Comparison of ENCODE assay signal across 1 fruit fly cellular context in genomic region chr3R:5264251-5265098, dm6.
TF ChIP-seq lines count a peak whose summit lies in the region.

No protein-coding gene starts in this region.

TF ChIP-seq in whole organism, embryonic, 481 proteins besides CTCF, POLR2A, EP300 and RAD21 (continued from another document and continues in another):
- no peak for TF ChIP-seq CG7786 (GFP tag; optimal IDR thresholded peaks at IDR 0.05; lab: Kevin White, UChicago)
- no peak for TF ChIP-seq hth (optimal IDR thresholded peaks at IDR 0.05; lab: Kevin White, UChicago)
- TF ChIP-seq CG9797 (GFP tag; optimal IDR thresholded peaks at IDR 0.05; lab: Kevin White, UChicago), result no peak
- no peak for TF ChIP-seq CG18011 (GFP tag; optimal IDR thresholded peaks at IDR 0.05; lab: Kevin White, UChicago)
- no peak for TF ChIP-seq Hey (tag; optimal IDR thresholded peaks at IDR 0.05; lab: Kevin White, UChicago)
- TF ChIP-seq dimm (GFP tag; IDR thresholded peaks at IDR 0.05; lab: Robert Waterston, UW), result no peak
- TF ChIP-seq BtbVII (GFP tag; optimal IDR thresholded peaks at IDR 0.05; lab: Kevin White, UChicago), result peak; percentile 59
- no peak for TF ChIP-seq CG1647 (GFP tag; optimal IDR thresholded peaks at IDR 0.05; lab: Kevin White, UChicago)
- no peak for TF ChIP-seq CG4282 (GFP tag; optimal IDR thresholded peaks at IDR 0.05; lab: Kevin White, UChicago)
- no peak for TF ChIP-seq z (GFP tag; IDR thresholded peaks at IDR 0.05; lab: Robert Waterston, UW)
- TF ChIP-seq phol (tag; optimal IDR thresholded peaks at IDR 0.05; lab: Kevin White, UChicago), result peak; percentile 26
- peak; percentile 61; the same call in 1 of the 2 replicates for TF ChIP-seq bbx (GFP tag; IDR thresholded peaks at IDR 0.05; lab: Robert Waterston, UW; ENCODE audit: partially characterized antibody)
- TF ChIP-seq CG17912 (GFP tag; optimal IDR thresholded peaks at IDR 0.05; lab: Kevin White, UChicago), result no peak
- peak; percentile 63 for TF ChIP-seq CG11504 (tag; optimal IDR thresholded peaks at IDR 0.05; lab: Kevin White, UChicago)
- TF ChIP-seq lab (GFP tag; optimal IDR thresholded peaks at IDR 0.05; lab: Kevin White, UChicago), result peak; percentile 60
- TF ChIP-seq da (GFP tag; optimal IDR thresholded peaks at IDR 0.05; lab: Kevin White, UChicago), result no peak
- peak; percentile 72; the same call in 2 of the 3 replicates for TF ChIP-seq CG17361 (GFP tag; IDR thresholded peaks at IDR 0.05; lab: Robert Waterston, UW)
- TF ChIP-seq HmgZ (tag; optimal IDR thresholded peaks at IDR 0.05; lab: Kevin White, UChicago), result peak; percentile 44
- TF ChIP-seq salm (tag; optimal IDR thresholded peaks at IDR 0.05; lab: Kevin White, UChicago), result no peak
- TF ChIP-seq sug (tag; optimal IDR thresholded peaks at IDR 0.05; lab: Kevin White, UChicago), result peak; percentile 79
- no peak for TF ChIP-seq CG31388 (GFP tag; optimal IDR thresholded peaks at IDR 0.05; lab: Kevin White, UChicago)
- TF ChIP-seq sens-2 (GFP tag; IDR thresholded peaks at IDR 0.05; lab: Robert Waterston, UW), result no peak
- TF ChIP-seq zf30C (GFP tag; optimal IDR thresholded peaks at IDR 0.05; lab: Kevin White, UChicago), result no peak
- TF ChIP-seq CG10267 (tag; optimal IDR thresholded peaks at IDR 0.05; lab: Kevin White, UChicago), result peak; percentile 32
- no peak for TF ChIP-seq al (GFP tag; IDR thresholded peaks at IDR 0.05; lab: Robert Waterston, UW)
- 0 out of 3 replicates have a peak, but pooled peaks have one; percentile 32 for TF ChIP-seq CG34224 (GFP tag; IDR thresholded peaks at IDR 0.05; lab: Robert Waterston, UW; ENCODE audit: partially characterized antibody)
- no peak for TF ChIP-seq CG4707 (GFP tag; optimal IDR thresholded peaks at IDR 0.05; lab: Kevin White, UChicago)
- no peak for TF ChIP-seq CG8359 (GFP tag; optimal IDR thresholded peaks at IDR 0.05; lab: Kevin White, UChicago; ENCODE audit: borderline replicate concordance)
- TF ChIP-seq gt (GFP tag; IDR thresholded peaks at IDR 0.05; lab: Robert Waterston, UW), result no peak
- TF ChIP-seq CG16779 (GFP tag; IDR thresholded peaks at IDR 0.05; lab: Robert Waterston, UW), result no peak
- no peak for TF ChIP-seq HmgD (GFP tag; optimal IDR thresholded peaks at IDR 0.05; lab: Kevin White, UChicago)
- peak in 1 of 2 experiments; percentile 48 for TF ChIP-seq Hr51 (GFP tag; optimal IDR thresholded peaks at IDR 0.05; lab: Kevin White, UChicago)
- TF ChIP-seq CG3726 (GFP tag; IDR thresholded peaks at IDR 0.05; lab: Robert Waterston, UW), result no peak
- TF ChIP-seq ato (GFP tag; IDR thresholded peaks at IDR 0.05; lab: Robert Waterston, UW; ENCODE audit: partially characterized antibody), result no peak
- no peak for TF ChIP-seq CG8478 (optimal IDR thresholded peaks at IDR 0.05; lab: Kevin White, UChicago)
- peak; percentile 48 for TF ChIP-seq D (optimal IDR thresholded peaks at IDR 0.05; lab: Kevin White, UChicago)
- TF ChIP-seq D (GFP tag; optimal IDR thresholded peaks at IDR 0.05; lab: Kevin White, UChicago), result no peak
- TF ChIP-seq CG14050 (GFP tag; IDR thresholded peaks at IDR 0.05; lab: Robert Waterston, UW), result no peak
- TF ChIP-seq Sry-δ (GFP tag; optimal IDR thresholded peaks at IDR 0.05; lab: Kevin White, UChicago), result peak; percentile 16
- peak; percentile 41; the same call in 1 of the 2 replicates for TF ChIP-seq Bgb (GFP tag; IDR thresholded peaks at IDR 0.05; lab: Robert Waterston, UW; ENCODE audit: partially characterized antibody)
- peak; percentile 45 for TF ChIP-seq CG12659 (GFP tag; optimal IDR thresholded peaks at IDR 0.05; lab: Kevin White, UChicago)
- TF ChIP-seq unc-4 (GFP tag; IDR thresholded peaks at IDR 0.05; lab: Robert Waterston, UW; ENCODE audit: partially characterized antibody), result no peak; the same call in none of the 2 replicates
- TF ChIP-seq hkb (optimal IDR thresholded peaks at IDR 0.05; lab: Kevin White, UChicago), result peak; percentile 50
- 0 out of 2 replicates have a peak, but pooled peaks have one; percentile 11 for TF ChIP-seq hkb (GFP tag; IDR thresholded peaks at IDR 0.05; lab: Robert Waterston, UW)
- TF ChIP-seq CG10543 (GFP tag; optimal IDR thresholded peaks at IDR 0.05; lab: Kevin White, UChicago), result peak; percentile 82
- no peak for TF ChIP-seq CG11456 (GFP tag; IDR thresholded peaks at IDR 0.05; lab: Robert Waterston, UW)
- TF ChIP-seq CG6254 (GFP tag; optimal IDR thresholded peaks at IDR 0.05; lab: Kevin White, UChicago), result no peak
- TF ChIP-seq tap (tag; optimal IDR thresholded peaks at IDR 0.05; lab: Kevin White, UChicago), result peak; percentile 40
- TF ChIP-seq pros (GFP tag; optimal IDR thresholded peaks at IDR 0.05; lab: Kevin White, UChicago), result no peak
- no peak for TF ChIP-seq trem (tag; optimal IDR thresholded peaks at IDR 0.05; lab: Kevin White, UChicago)
- TF ChIP-seq caup (GFP tag; optimal IDR thresholded peaks at IDR 0.05; lab: Kevin White, UChicago; ENCODE audit: severe bottlenecking), result no peak
- peak; percentile 34 for TF ChIP-seq CG4328 (GFP tag; optimal IDR thresholded peaks at IDR 0.05; lab: Kevin White, UChicago)
- peak; percentile 28 for TF ChIP-seq CG12769 (tag; optimal IDR thresholded peaks at IDR 0.05; lab: Kevin White, UChicago)
- no peak for TF ChIP-seq fd102C (GFP tag; optimal IDR thresholded peaks at IDR 0.05; lab: Kevin White, UChicago)
- TF ChIP-seq Sry-β (GFP tag; optimal IDR thresholded peaks at IDR 0.05; lab: Kevin White, UChicago), result peak; percentile 99
- no peak for TF ChIP-seq nerfin-2 (GFP tag; IDR thresholded peaks at IDR 0.05; lab: Robert Waterston, UW; ENCODE audit: partially characterized antibody)
- no peak for TF ChIP-seq CG3065 (GFP tag; optimal IDR thresholded peaks at IDR 0.05; lab: Kevin White, UChicago)
- TF ChIP-seq CG16863 (GFP tag; optimal IDR thresholded peaks at IDR 0.05; lab: Kevin White, UChicago), result peak; percentile 44
- no peak; the same call in 1 of the 2 replicates for TF ChIP-seq Drgx (GFP tag; IDR thresholded peaks at IDR 0.05; lab: Robert Waterston, UW)
- TF ChIP-seq CG9727 (GFP tag; optimal IDR thresholded peaks at IDR 0.05; lab: Kevin White, UChicago), result peak; percentile 46
- TF ChIP-seq sd (tag; optimal IDR thresholded peaks at IDR 0.05; lab: Kevin White, UChicago), result no peak
- no peak for TF ChIP-seq Dip3 (GFP tag; optimal IDR thresholded peaks at IDR 0.05; lab: Kevin White, UChicago)
- no peak for TF ChIP-seq CG4820 (GFP tag; optimal IDR thresholded peaks at IDR 0.05; lab: Kevin White, UChicago)
- TF ChIP-seq Fer1 (GFP tag; optimal IDR thresholded peaks at IDR 0.05; lab: Kevin White, UChicago), result peak; percentile 58
- TF ChIP-seq unpg (GFP tag; optimal IDR thresholded peaks at IDR 0.05; lab: Kevin White, UChicago), result peak; percentile 26
- peak; percentile 61 for TF ChIP-seq CG2120 (GFP tag; optimal IDR thresholded peaks at IDR 0.05; lab: Kevin White, UChicago)
- no peak for TF ChIP-seq hb (GFP tag; IDR thresholded peaks at IDR 0.05; lab: Robert Waterston, UW; ENCODE audit: partially characterized antibody)
- no peak for TF ChIP-seq CG11695 (GFP tag; IDR thresholded peaks at IDR 0.05; lab: Robert Waterston, UW)
- no peak for TF ChIP-seq fru (optimal IDR thresholded peaks at IDR 0.05; lab: Kevin White, UChicago)
- TF ChIP-seq Hmr (GFP tag; optimal IDR thresholded peaks at IDR 0.05; lab: Kevin White, UChicago), result peak; percentile 54
- peak; percentile 48 for TF ChIP-seq NfI (GFP tag; optimal IDR thresholded peaks at IDR 0.05; lab: Kevin White, UChicago)
- TF ChIP-seq CG7745 (tag; optimal IDR thresholded peaks at IDR 0.05; lab: Kevin White, UChicago), result no peak
- TF ChIP-seq chm (GFP tag; IDR thresholded peaks at IDR 0.05; lab: Robert Waterston, UW), result no peak
- no peak for TF ChIP-seq Ptx1 (GFP tag; IDR thresholded peaks at IDR 0.05; lab: Robert Waterston, UW)
- TF ChIP-seq H15 (GFP tag; IDR thresholded peaks at IDR 0.05; lab: Robert Waterston, UW), result no peak
- TF ChIP-seq Tbp (GFP tag; optimal IDR thresholded peaks at IDR 0.05; lab: Kevin White, UChicago), result no peak
- TF ChIP-seq Aef1 (GFP tag; IDR thresholded peaks at IDR 0.05; lab: Robert Waterston, UW), result no peak
- no peak for TF ChIP-seq Gsc (GFP tag; IDR thresholded peaks at IDR 0.05; lab: Robert Waterston, UW)
- TF ChIP-seq CG15269 (tag; optimal IDR thresholded peaks at IDR 0.05; lab: Kevin White, UChicago), result peak; percentile 51
- peak; percentile 29 for TF ChIP-seq HHEX (GFP tag; optimal IDR thresholded peaks at IDR 0.05; lab: Kevin White, UChicago)
- TF ChIP-seq inv (GFP tag; IDR thresholded peaks at IDR 0.05; lab: Robert Waterston, UW; ENCODE audit: partially characterized antibody), result no peak
- peak; percentile 23 for TF ChIP-seq CG10979 (tag; optimal IDR thresholded peaks at IDR 0.05; lab: Kevin White, UChicago)
- TF ChIP-seq knrl (GFP tag; IDR thresholded peaks at IDR 0.05; lab: Robert Waterston, UW; ENCODE audit: partially characterized antibody), result no peak
- no peak for TF ChIP-seq Six4 (GFP tag; optimal IDR thresholded peaks at IDR 0.05; lab: Kevin White, UChicago)
- no peak for TF ChIP-seq CG17612 (GFP tag; IDR thresholded peaks at IDR 0.05; lab: Robert Waterston, UW)
- no peak; the same call in 1 of the 2 replicates for TF ChIP-seq Adf1 (GFP tag; IDR thresholded peaks at IDR 0.05; lab: Robert Waterston, UW)
- no peak for TF ChIP-seq gsb (GFP tag; IDR thresholded peaks at IDR 0.05; lab: Robert Waterston, UW)
- TF ChIP-seq Trl (optimal IDR thresholded peaks at IDR 0.05; lab: Kevin White, UChicago), result peak; percentile 84 to 87
- peak; percentile 16 for TF ChIP-seq Trl (GFP tag; optimal IDR thresholded peaks at IDR 0.05; lab: Kevin White, UChicago)
- no peak for TF ChIP-seq psq (GFP tag; optimal IDR thresholded peaks at IDR 0.05; lab: Kevin White, UChicago)
- TF ChIP-seq Atf6 (GFP tag; IDR thresholded peaks at IDR 0.05; lab: Robert Waterston, UW), result 0 out of 2 replicates have a peak, but pooled peaks have one; percentile 32
- TF ChIP-seq ssp (GFP tag; IDR thresholded peaks at IDR 0.05; lab: Robert Waterston, UW), result no peak
- TF ChIP-seq CG17186 (GFP tag; optimal IDR thresholded peaks at IDR 0.05; lab: Kevin White, UChicago), result no peak
- no peak for TF ChIP-seq CkIIα-i1 (GFP tag; IDR thresholded peaks at IDR 0.05; lab: Robert Waterston, UW)
- no peak for TF ChIP-seq gsb-n (tag; optimal IDR thresholded peaks at IDR 0.05; lab: Kevin White, UChicago)
- no peak for TF ChIP-seq ken (GFP tag; IDR thresholded peaks at IDR 0.05; lab: Robert Waterston, UW)
- TF ChIP-seq abd-A (tag; optimal IDR thresholded peaks at IDR 0.05; lab: Kevin White, UChicago), result no peak
- no peak for TF ChIP-seq Dfd (GFP tag; optimal IDR thresholded peaks at IDR 0.05; lab: Kevin White, UChicago)
- TF ChIP-seq CG42726 (GFP tag; IDR thresholded peaks at IDR 0.05; lab: Robert Waterston, UW; ENCODE audit: partially characterized antibody), result 0 out of 2 replicates have a peak, but pooled peaks have one; percentile 29
- TF ChIP-seq CG10565 (GFP tag; optimal IDR thresholded peaks at IDR 0.05; lab: Kevin White, UChicago), result no peak
- no peak for TF ChIP-seq gce (GFP tag; IDR thresholded peaks at IDR 0.05; lab: Robert Waterston, UW)
- no peak for TF ChIP-seq Awh (GFP tag; IDR thresholded peaks at IDR 0.05; lab: Robert Waterston, UW)
- TF ChIP-seq CG9437 (GFP tag; optimal IDR thresholded peaks at IDR 0.05; lab: Kevin White, UChicago), result peak; percentile 65
- no peak for TF ChIP-seq CG4854 (GFP tag; optimal IDR thresholded peaks at IDR 0.05; lab: Kevin White, UChicago)
- TF ChIP-seq CG2199 (GFP tag; IDR thresholded peaks at IDR 0.05; lab: Robert Waterston, UW), result 0 out of 3 replicates have a peak, but pooled peaks have one; percentile 59
- peak; percentile 32 for TF ChIP-seq CG14710 (tag; optimal IDR thresholded peaks at IDR 0.05; lab: Kevin White, UChicago)
- TF ChIP-seq CG31365 (tag; optimal IDR thresholded peaks at IDR 0.05; lab: Kevin White, UChicago), result no peak
- peak; percentile 32 for TF ChIP-seq CG12104 (GFP tag; optimal IDR thresholded peaks at IDR 0.05; lab: Kevin White, UChicago)
- peak; percentile 20 for TF ChIP-seq cg (GFP tag; optimal IDR thresholded peaks at IDR 0.05; lab: Kevin White, UChicago)
- TF ChIP-seq CG17328 (GFP tag; IDR thresholded peaks at IDR 0.05; lab: Robert Waterston, UW), result no peak
- TF ChIP-seq shn (GFP tag; optimal IDR thresholded peaks at IDR 0.05; lab: Kevin White, UChicago), result peak; percentile 71
- TF ChIP-seq CG30020 (tag; optimal IDR thresholded peaks at IDR 0.05; lab: Kevin White, UChicago), result peak; percentile 3
- peak; percentile 7 for TF ChIP-seq CG1602 (GFP tag; optimal IDR thresholded peaks at IDR 0.05; lab: Kevin White, UChicago)
- TF ChIP-seq CG31224 (GFP tag; IDR thresholded peaks at IDR 0.05; lab: Robert Waterston, UW), result no peak
- TF ChIP-seq CG18764 (GFP tag; optimal IDR thresholded peaks at IDR 0.05; lab: Kevin White, UChicago), result peak; percentile 37
- no peak for TF ChIP-seq bowl (GFP tag; IDR thresholded peaks at IDR 0.05; lab: Robert Waterston, UW)
- no peak for TF ChIP-seq ewg (GFP tag; optimal IDR thresholded peaks at IDR 0.05; lab: Kevin White, UChicago)
- no peak for TF ChIP-seq CG8944 (GFP tag; optimal IDR thresholded peaks at IDR 0.05; lab: Kevin White, UChicago)
- 0 out of 2 replicates have a peak, but pooled peaks have one; percentile 17 for TF ChIP-seq CG4360 (GFP tag; IDR thresholded peaks at IDR 0.05; lab: Robert Waterston, UW)
- no peak for TF ChIP-seq CG8281 (tag; optimal IDR thresholded peaks at IDR 0.05; lab: Kevin White, UChicago)
- peak; percentile 42 for TF ChIP-seq Antp (GFP tag; optimal IDR thresholded peaks at IDR 0.05; lab: Kevin White, UChicago)
- TF ChIP-seq CG11093 (GFP tag; IDR thresholded peaks at IDR 0.05; lab: Robert Waterston, UW), result no peak
- TF ChIP-seq dm (GFP tag; optimal IDR thresholded peaks at IDR 0.05; lab: Kevin White, UChicago), result no peak
- TF ChIP-seq ttk (GFP tag; IDR thresholded peaks at IDR 0.05; lab: Robert Waterston, UW), result no peak
- TF ChIP-seq Elba2 (GFP tag; optimal IDR thresholded peaks at IDR 0.05; lab: Kevin White, UChicago), result no peak
- no peak for TF ChIP-seq H2.0 (GFP tag; IDR thresholded peaks at IDR 0.05; lab: Robert Waterston, UW)
- no peak for TF ChIP-seq zen2 (GFP tag; IDR thresholded peaks at IDR 0.05; lab: Robert Waterston, UW; ENCODE audit: partially characterized antibody)
- TF ChIP-seq Hr78 (GFP tag; optimal IDR thresholded peaks at IDR 0.05; lab: Kevin White, UChicago), result no peak
- TF ChIP-seq ranshi (GFP tag; IDR thresholded peaks at IDR 0.05; lab: Robert Waterston, UW), result no peak
- TF ChIP-seq CG2202 (tag; optimal IDR thresholded peaks at IDR 0.05; lab: Kevin White, UChicago), result no peak
- TF ChIP-seq ind (GFP tag; optimal IDR thresholded peaks at IDR 0.05; lab: Kevin White, UChicago), result peak; percentile 13
- no peak for TF ChIP-seq ERR (GFP tag; optimal IDR thresholded peaks at IDR 0.05; lab: Kevin White, UChicago)
- TF ChIP-seq Gug (GFP tag; IDR thresholded peaks at IDR 0.05; lab: Robert Waterston, UW), result no peak
- TF ChIP-seq bcd (GFP tag; optimal IDR thresholded peaks at IDR 0.05; lab: Kevin White, UChicago), result no peak
